Fruit fly (Drosophila melanogaster) whole organism, embryonic: ENCODE results near the gene CG6168.

ENCODE experiments used
- CG10209 ChIP-seq: fragments of 200-800 bp; sonication (Bioruptor generic); optimal IDR thresholded peaks from 3 replicates; lab custom pipeline; 2017; ENCODE audit warnings: missing biosample characterization, mild to moderate bottlenecking, missing genetic modification characterization, missing genetic modification reagents
- CG10267 ChIP-seq: fragments of 200-800 bp; sonication (Bioruptor generic); optimal IDR thresholded peaks from 2 replicates; lab custom pipeline; 2018; ENCODE audit warnings: missing biosample characterization, mild to moderate bottlenecking, missing genetic modification characterization, moderate library complexity
- CG10462 ChIP-seq: fragments of 200-800 bp; sonication (Bioruptor generic); optimal IDR thresholded peaks from 2 replicates; lab custom pipeline; 2016; ENCODE audit warnings: missing biosample characterization, missing genetic modification characterization
- CG11456 ChIP-seq: fragments of 200-800 bp; sonication (Bioruptor generic); IDR thresholded peaks from 3 replicates; pipeline ENCODE4 v1.3.6; 2022; ENCODE audit warnings: missing biosample characterization, missing genetic modification characterization
- CG11695 ChIP-seq: fragments of 200-800 bp; sonication (Bioruptor generic); IDR thresholded peaks from 3 replicates; pipeline ENCODE4 v1.3.6; 2022; ENCODE audit warnings: missing biosample characterization, missing genetic modification characterization
- CG12744 ChIP-seq: fragments of 200-800 bp; sonication (Bioruptor generic); optimal IDR thresholded peaks from 2 replicates; lab custom pipeline; 2016; ENCODE audit warnings: missing biosample characterization, missing genetic modification characterization
- CG17361 ChIP-seq: fragments of 200-800 bp; sonication (Bioruptor generic); IDR thresholded peaks from 3 replicates; pipeline ENCODE4 v1.3.6; 2022; ENCODE audit warnings: missing biosample characterization, missing genetic modification characterization
- CG17385 ChIP-seq: fragments of 200-800 bp; sonication (Bioruptor generic); optimal IDR thresholded peaks from 3 replicates; lab custom pipeline; 2018; ENCODE audit warnings: missing biosample characterization, mild to moderate bottlenecking, missing genetic modification characterization
- CG17568 ChIP-seq: fragments of 200-800 bp; sonication (Bioruptor generic); optimal IDR thresholded peaks from 2 replicates; lab custom pipeline; 2018; ENCODE audit warnings: missing biosample characterization, mild to moderate bottlenecking, missing genetic modification characterization, moderate library complexity
- CG2199 ChIP-seq: fragments of 200-800 bp; sonication (Bioruptor generic); IDR thresholded peaks from 3 replicates; pipeline ENCODE4 v1.3.6; 2022; ENCODE audit warnings: missing biosample characterization, missing genetic modification characterization
- CG2202 ChIP-seq: fragments of 200-800 bp; sonication (Bioruptor generic); optimal IDR thresholded peaks from 2 replicates; lab custom pipeline; 2018; ENCODE audit warnings: missing biosample characterization, mild to moderate bottlenecking, missing genetic modification characterization
- CG2875 ChIP-seq: fragments of 200-800 bp; sonication (Bioruptor generic); optimal IDR thresholded peaks from 2 replicates; lab custom pipeline; 2017; ENCODE audit warnings: missing biosample characterization, mild to moderate bottlenecking, missing genetic modification characterization, missing genetic modification reagents
- CG3065 ChIP-seq: fragments of 200-800 bp; sonication (Bioruptor generic); optimal IDR thresholded peaks from 2 replicates; lab custom pipeline; 2016; ENCODE audit warnings: missing biosample characterization, missing genetic modification characterization
- CG4707 ChIP-seq: fragments of 200-800 bp; sonication (Bioruptor generic); optimal IDR thresholded peaks from 2 replicates; lab custom pipeline; 2018; ENCODE audit warnings: missing biosample characterization, mild to moderate bottlenecking, missing genetic modification characterization, moderate library complexity
- CG5245 ChIP-seq: fragments of 200-800 bp; sonication (Bioruptor generic); optimal IDR thresholded peaks from 3 replicates; lab custom pipeline; 2016; ENCODE audit warnings: missing biosample characterization, missing genetic modification characterization
- CG6272 ChIP-seq: fragments of 200-800 bp; sonication (Bioruptor generic); IDR thresholded peaks from 2 replicates; pipeline ENCODE4 v1.3.6; 2022; ENCODE audit warnings: missing biosample characterization, missing genetic modification characterization
- CG6791 ChIP-seq: fragments of 200-800 bp; sonication (Bioruptor generic); IDR thresholded peaks from 3 replicates; pipeline ENCODE4 v1.3.6; 2022; ENCODE audit warnings: missing biosample characterization, missing genetic modification characterization; ENCODE audit not compliant: partially characterized antibody
- Chrac-16 ChIP-seq: fragments of 200-800 bp; sonication (Bioruptor generic); optimal IDR thresholded peaks from 3 replicates; lab custom pipeline; 2016; ENCODE audit warnings: missing biosample characterization, missing genetic modification characterization
- D ChIP-seq, 2 experiments: fragments of 200-800 bp in 1 of 2; fragments of >200 bp in 1 of 2; sonication (Bioruptor generic) in 1 of 2; optimal IDR thresholded peaks; 2 replicates in 1 of 2; 3 replicates in 1 of 2; lab custom pipeline; 2017; ENCODE audit warnings: mild to moderate bottlenecking in 1 of 2, missing biosample characterization in 1 of 2, missing genetic modification characterization in 1 of 2, missing genetic modification reagents in 1 of 2
- Doc2 ChIP-seq: fragments of 200-800 bp; sonication (Bioruptor generic); IDR thresholded peaks from 2 replicates; pipeline ENCODE4 v1.3.6; 2022; ENCODE audit warnings: missing biosample characterization, missing genetic modification characterization
- Hmx ChIP-seq: fragments of 200-800 bp; sonication (Bioruptor generic); optimal IDR thresholded peaks from 2 replicates; lab custom pipeline; 2016; ENCODE audit warnings: missing biosample characterization, missing genetic modification characterization
- Kr ChIP-seq: fragments of 200-800 bp; sonication (Bioruptor generic); optimal IDR thresholded peaks from 2 replicates; lab custom pipeline; 2017; ENCODE audit warnings: missing biosample characterization, mild to moderate bottlenecking, missing genetic modification characterization
- Lpt ChIP-seq: fragments of >200 bp; optimal IDR thresholded peaks from 2 replicates; lab custom pipeline; 2018; ENCODE audit warnings: missing biosample characterization, missing genetic modification characterization
- MESR4 ChIP-seq: fragments of 200-800 bp; sonication (Bioruptor generic); optimal IDR thresholded peaks from 2 replicates; lab custom pipeline; 2018; ENCODE audit warnings: missing biosample characterization, mild to moderate bottlenecking, missing genetic modification characterization, moderate library complexity
- MTF-1 ChIP-seq: fragments of 200-800 bp; sonication (Bioruptor generic); optimal IDR thresholded peaks from 2 replicates; lab custom pipeline; 2018; ENCODE audit warnings: missing biosample characterization, mild to moderate bottlenecking, missing genetic modification characterization, borderline replicate concordance
- Mes4 ChIP-seq: fragments of 200-800 bp; sonication (Bioruptor generic); optimal IDR thresholded peaks from 2 replicates; lab custom pipeline; 2016; ENCODE audit warnings: missing biosample characterization, missing genetic modification characterization
- PHDP ChIP-seq: fragments of 200-800 bp; sonication (Bioruptor generic); optimal IDR thresholded peaks from 3 replicates; lab custom pipeline; 2018; ENCODE audit warnings: missing biosample characterization, mild to moderate bottlenecking, missing genetic modification characterization, moderate library complexity
- Ravus ChIP-seq: fragments of 200-800 bp; sonication (Bioruptor generic); IDR thresholded peaks from 2 replicates; pipeline ENCODE4 v1.3.6; 2022; ENCODE audit warnings: missing biosample characterization, missing genetic modification characterization
- Sin3A ChIP-seq: fragments of >200 bp; optimal IDR thresholded peaks from 2 replicates; lab custom pipeline; 2018
- Sox100B ChIP-seq: fragments of 200-800 bp; sonication (Bioruptor generic); optimal IDR thresholded peaks from 3 replicates; lab custom pipeline; 2018; ENCODE audit warnings: missing biosample characterization, mild to moderate bottlenecking, missing genetic modification characterization
- Ssrp ChIP-seq: fragments of 200-800 bp; sonication (Bioruptor generic); optimal IDR thresholded peaks from 2 replicates; lab custom pipeline; 2018; ENCODE audit warnings: missing biosample characterization, mild to moderate bottlenecking, missing genetic modification characterization, moderate library complexity
- Stat92E ChIP-seq, 3 experiments: fragments of >200 bp in 2 of 3; fragments of 200-800 bp in 1 of 3; sonication (Bioruptor generic) in 1 of 3; optimal IDR thresholded peaks; 2 replicates each; lab custom pipeline; 2017 to 2019; ENCODE audit warnings: missing biosample characterization in 3 of 3, missing genetic modification characterization in 3 of 3, mild to moderate bottlenecking in 1 of 3, moderate library complexity in 1 of 3
- ase ChIP-seq: fragments of 200-800 bp; sonication (Bioruptor generic); IDR thresholded peaks from 3 replicates; pipeline ENCODE4 v1.3.6; 2022; ENCODE audit warnings: missing biosample characterization, missing genetic modification characterization
- crol ChIP-seq: fragments of 200-800 bp; sonication (Bioruptor generic); IDR thresholded peaks from 2 replicates; pipeline ENCODE4 v1.3.6; 2022; ENCODE audit warnings: missing biosample characterization, missing genetic modification characterization
- danr ChIP-seq: fragments of 200-800 bp; sonication (Bioruptor generic); IDR thresholded peaks from 2 replicates; pipeline ENCODE4 v1.3.6; 2022; ENCODE audit warnings: missing biosample characterization, missing genetic modification characterization
- dimm ChIP-seq: fragments of 200-800 bp; sonication (Bioruptor generic); IDR thresholded peaks from 2 replicates; pipeline ENCODE4 v1.3.6; 2022; ENCODE audit warnings: missing biosample characterization, missing genetic modification characterization
- dpn ChIP-seq, 2 experiments: fragments of 200-800 bp; sonication (Bioruptor generic); optimal IDR thresholded peaks; 3 replicates each; lab custom pipeline; 2016; ENCODE audit warnings: missing biosample characterization in 2 of 2, missing genetic modification characterization in 2 of 2
- esg ChIP-seq: fragments of 200-800 bp; sonication (Bioruptor generic); conservative IDR thresholded peaks from 2 replicates; pipeline ENCODE4 v1.3.6; 2022; ENCODE audit warnings: missing biosample characterization, missing genetic modification characterization
- eve ChIP-seq, 2 experiments: fragments of >200 bp; optimal IDR thresholded peaks; 2 replicates each; lab custom pipeline; 2017; ENCODE audit warnings: missing biosample characterization in 2 of 2, missing genetic modification characterization in 2 of 2
- gsb ChIP-seq: fragments of 200-800 bp; sonication (Bioruptor generic); IDR thresholded peaks from 2 replicates; pipeline ENCODE4 v1.3.6; 2022; ENCODE audit warnings: missing biosample characterization, missing genetic modification characterization
- hb ChIP-seq: fragments of 200-800 bp; sonication (Bioruptor generic); IDR thresholded peaks from 3 replicates; pipeline ENCODE4 v1.3.6; 2022; ENCODE audit warnings: missing biosample characterization, missing genetic modification characterization; ENCODE audit not compliant: partially characterized antibody
- pb ChIP-seq: fragments of 200-800 bp; sonication (Bioruptor generic); optimal IDR thresholded peaks from 3 replicates; lab custom pipeline; 2016; ENCODE audit warnings: missing biosample characterization, missing genetic modification characterization
- pita ChIP-seq: fragments of 200-800 bp; sonication (Bioruptor generic); optimal IDR thresholded peaks from 2 replicates; lab custom pipeline; 2017; ENCODE audit warnings: missing biosample characterization, mild to moderate bottlenecking, missing genetic modification characterization
- pzg ChIP-seq: fragments of 200-800 bp; sonication (Bioruptor generic); optimal IDR thresholded peaks from 3 replicates; lab custom pipeline; 2018; ENCODE audit warnings: missing biosample characterization, mild to moderate bottlenecking, missing genetic modification characterization, moderate library complexity
- sna ChIP-seq: fragments of 200-800 bp; sonication (Bioruptor generic); IDR thresholded peaks from 2 replicates; pipeline ENCODE4 v1.3.6; 2022; ENCODE audit warnings: missing biosample characterization, missing genetic modification characterization; ENCODE audit not compliant: partially characterized antibody
- so ChIP-seq: fragments of 200-800 bp; sonication (Bioruptor generic); IDR thresholded peaks from 3 replicates; pipeline ENCODE4 v1.3.6; 2022; ENCODE audit warnings: missing biosample characterization, missing genetic modification characterization
- trh ChIP-seq: fragments of 200-800 bp; sonication (Bioruptor generic); optimal IDR thresholded peaks from 2 replicates; lab custom pipeline; 2016; ENCODE audit warnings: missing biosample characterization, missing genetic modification characterization
- unpg ChIP-seq: fragments of 200-800 bp; sonication (Bioruptor generic); optimal IDR thresholded peaks from 3 replicates; lab custom pipeline; 2018; ENCODE audit warnings: missing biosample characterization, mild to moderate bottlenecking, missing genetic modification characterization, moderate library complexity
- zen2 ChIP-seq: fragments of 200-800 bp; sonication (Bioruptor generic); IDR thresholded peaks from 3 replicates; pipeline ENCODE4 v1.3.6; 2022; ENCODE audit warnings: missing biosample characterization, missing genetic modification characterization; ENCODE audit not compliant: partially characterized antibody

Gene CG6168

dm6 chr3L:11306145-11307031, 15.1 kb downstream of the CG6168 start (continued):
- TF ChIP-seq CG17568 (GFP tag; lab: Kevin White, UChicago) (no peak), gsb (GFP tag; lab: Robert Waterston, UW) (no peak), Ssrp (tag; lab: Kevin White, UChicago) (peak; percentile 27), pb (no peak), dpn (GFP tag; optimal IDR thresholded peaks at IDR 0.05; lab: Kevin White, UChicago) (peak in 1 of 2 experiments; percentile 11), Lpt (GFP tag; lab: Kevin White, UChicago) (no peak), CG10462 (GFP tag; lab: Kevin White, UChicago) (no peak), crol (no peak), CG3065 (GFP tag; lab: Kevin White, UChicago) (no peak), CG11456 (GFP tag; lab: Robert Waterston, UW) (no peak), CG17385 (GFP tag; lab: Kevin White, UChicago) (peak; percentile 15), unpg (GFP tag; lab: Kevin White, UChicago) (no peak), Sin3A (lab: Kevin White, UChicago) (no peak), pita (no peak), CG17361 (GFP tag; lab: Robert Waterston, UW) (peak; percentile 65), Chrac-16 (GFP tag; lab: Kevin White, UChicago) (no peak), esg (GFP tag; lab: Robert Waterston, UW) (no peak), CG2875 (no peak), CG12744 (GFP tag; lab: Kevin White, UChicago) (no peak), pzg (GFP tag; lab: Kevin White, UChicago) (no peak), zen2 (GFP tag; lab: Robert Waterston, UW) (no peak), CG6791 (no peak), CG10209 (GFP tag; lab: Kevin White, UChicago) (peak; percentile 17), Doc2 (GFP tag; lab: Robert Waterston, UW) (no peak), so (GFP tag; lab: Robert Waterston, UW) (no peak), hb (no peak), trh (no peak), CG2199 (GFP tag; lab: Robert Waterston, UW) (0 out of 3 replicates have a peak, but pooled peaks have one; percentile 14), Kr (GFP tag; lab: Kevin White, UChicago) (no peak), PHDP (tag; lab: Kevin White, UChicago) (no peak), sna (GFP tag; lab: Robert Waterston, UW) (no peak), Ravus (no peak), CG2202 (tag; lab: Kevin White, UChicago) (no peak), MTF-1 (GFP tag; lab: Kevin White, UChicago) (no peak), Sox100B (GFP tag; lab: Kevin White, UChicago) (peak; percentile 44), ase (GFP tag; lab: Robert Waterston, UW) (no peak), dimm (GFP tag; lab: Robert Waterston, UW) (no peak), danr (GFP tag; lab: Robert Waterston, UW) (no peak), eve (GFP tag; optimal IDR thresholded peaks at IDR 0.05; lab: Kevin White, UChicago) (peak in 1 of 2 experiments; percentile 32), CG4707 (GFP tag; lab: Kevin White, UChicago) (peak; percentile 10), CG11695 (no peak), Mes4 (no peak), Hmx (GFP tag; lab: Kevin White, UChicago) (no peak), CG5245 (GFP tag; lab: Kevin White, UChicago) (no peak), Stat92E (GFP tag; optimal IDR thresholded peaks at IDR 0.05; lab: Kevin White, UChicago) (no peak), CG6272 (GFP tag; lab: Robert Waterston, UW) (no peak), D (optimal IDR thresholded peaks at IDR 0.05; lab: Kevin White, UChicago) (no peak), D (GFP tag; optimal IDR thresholded peaks at IDR 0.05; lab: Kevin White, UChicago) (peak; percentile 20), CG10267 (tag; lab: Kevin White, UChicago) (no peak), MESR4 (GFP tag; lab: Kevin White, UChicago) (no peak)
